Worm (Caenorhabditis elegans) whole organism, mixed stage, embryonic: ENCODE measurements around the gene acs-2.

Experiments
- M03D4.4 ChIP-seq: sonication (generic microtip); optimal IDR thresholded peaks from 2 replicates; lab custom pipeline; 2017; ENCODE audit warnings: mild to moderate bottlenecking, missing genetic modification characterization, missing compliant biosample characterization
- bed-3 ChIP-seq: fragments of 200-800 bp; sonication (Bioruptor generic); optimal IDR thresholded peaks from 3 replicates; lab custom pipeline; 2018; ENCODE audit warnings: mild to moderate bottlenecking, missing genetic modification characterization, moderate library complexity, missing compliant biosample characterization
- ceh-39 ChIP-seq: fragments of 150-350 bp; optimal IDR thresholded peaks from 2 replicates; lab custom pipeline; 2014; ENCODE audit warnings: missing biosample characterization, missing genetic modification characterization
- ceh-43 ChIP-seq: fragments of 200-800 bp; sonication (Bioruptor generic); optimal IDR thresholded peaks from 2 replicates; lab custom pipeline; 2018; ENCODE audit warnings: mild to moderate bottlenecking, missing genetic modification characterization, moderate library complexity, missing compliant biosample characterization
- ces-1 ChIP-seq: fragments of 150-350 bp; optimal IDR thresholded peaks from 2 replicates; lab custom pipeline; 2014; ENCODE audit warnings: missing biosample characterization, missing genetic modification reagents, missing genetic modification characterization
- cnd-1 ChIP-seq: fragments of 200-800 bp; sonication (Bioruptor generic); optimal IDR thresholded peaks from 2 replicates; lab custom pipeline; 2018; ENCODE audit warnings: mild to moderate bottlenecking, missing genetic modification characterization, missing compliant biosample characterization
- elt-1 ChIP-seq: sonication (generic microtip); optimal IDR thresholded peaks from 2 replicates; lab custom pipeline; 2017; ENCODE audit warnings: missing genetic modification characterization, mild to moderate bottlenecking, missing compliant biosample characterization, antibody characterized with exemption, moderate library complexity, borderline replicate concordance; ENCODE audit not compliant: insufficient read depth
- elt-3 ChIP-seq: fragments of 150-350 bp; optimal IDR thresholded peaks from 2 replicates; lab custom pipeline; 2014; ENCODE audit warnings: missing biosample characterization, missing genetic modification characterization
- ham-2 ChIP-seq: fragments of 200-800 bp; sonication (Bioruptor generic); optimal IDR thresholded peaks from 2 replicates; lab custom pipeline; 2018; ENCODE audit warnings: mild to moderate bottlenecking, missing genetic modification characterization, missing compliant biosample characterization
- hlh-1 ChIP-seq: fragments of 150-350 bp; optimal IDR thresholded peaks from 2 replicates; lab custom pipeline; 2014; ENCODE audit warnings: missing biosample characterization, missing genetic modification reagents, missing genetic modification characterization
- lin-13 ChIP-seq: fragments of 150-350 bp; optimal IDR thresholded peaks from 2 replicates; lab custom pipeline; 2014; ENCODE audit warnings: missing biosample characterization, missing genetic modification characterization
- mab-5 ChIP-seq: fragments of 150-350 bp; optimal IDR thresholded peaks from 2 replicates; lab custom pipeline; 2014; ENCODE audit warnings: missing biosample characterization, missing genetic modification characterization
- mep-1 ChIP-seq: fragments of 150-350 bp; optimal IDR thresholded peaks from 2 replicates; lab custom pipeline; 2017; ENCODE audit warnings: missing biosample characterization, missing genetic modification reagents, missing genetic modification characterization, inconsistent platforms
- mls-2 ChIP-seq: sonication (generic microtip); optimal IDR thresholded peaks from 2 replicates; lab custom pipeline; 2016; ENCODE audit warnings: mild to moderate bottlenecking, missing genetic modification characterization, moderate library complexity, missing compliant biosample characterization
- nhr-12 ChIP-seq: fragments of 150-350 bp; optimal IDR thresholded peaks from 2 replicates; lab custom pipeline; 2014; ENCODE audit warnings: missing biosample characterization, missing genetic modification characterization
- nhr-2 ChIP-seq: fragments of 150-350 bp; optimal IDR thresholded peaks from 2 replicates; lab custom pipeline; 2014; ENCODE audit warnings: missing biosample characterization, missing genetic modification characterization
- nhr-237 ChIP-seq: fragments of 150-350 bp; optimal IDR thresholded peaks from 2 replicates; lab custom pipeline; 2014; ENCODE audit warnings: missing biosample characterization, missing genetic modification characterization
- nhr-28 ChIP-seq: fragments of 150-350 bp; optimal IDR thresholded peaks from 2 replicates; lab custom pipeline; 2014; ENCODE audit warnings: missing biosample characterization, missing genetic modification characterization
- nhr-76 ChIP-seq: sonication (generic microtip); optimal IDR thresholded peaks from 2 replicates; lab custom pipeline; 2017; ENCODE audit warnings: missing biosample characterization, missing genetic modification characterization
- pha-4 ChIP-seq: fragments of 150-350 bp; optimal IDR thresholded peaks from 2 replicates; lab custom pipeline; 2018; ENCODE audit warnings: missing biosample characterization, missing genetic modification reagents, missing genetic modification characterization
- sem-2 ChIP-seq: fragments of 200-800 bp; sonication (Bioruptor generic); optimal IDR thresholded peaks from 2 replicates; lab custom pipeline; 2018; ENCODE audit warnings: mild to moderate bottlenecking, missing genetic modification characterization, missing compliant biosample characterization
- zip-8 ChIP-seq: fragments of 150-350 bp; optimal IDR thresholded peaks from 2 replicates; lab custom pipeline; 2014; ENCODE audit warnings: missing biosample characterization, missing genetic modification characterization
- ztf-11 ChIP-seq: fragments of 150-350 bp; optimal IDR thresholded peaks from 2 replicates; lab custom pipeline; 2014; ENCODE audit warnings: missing biosample characterization, missing genetic modification characterization

The acs-2 gene

DNA sequence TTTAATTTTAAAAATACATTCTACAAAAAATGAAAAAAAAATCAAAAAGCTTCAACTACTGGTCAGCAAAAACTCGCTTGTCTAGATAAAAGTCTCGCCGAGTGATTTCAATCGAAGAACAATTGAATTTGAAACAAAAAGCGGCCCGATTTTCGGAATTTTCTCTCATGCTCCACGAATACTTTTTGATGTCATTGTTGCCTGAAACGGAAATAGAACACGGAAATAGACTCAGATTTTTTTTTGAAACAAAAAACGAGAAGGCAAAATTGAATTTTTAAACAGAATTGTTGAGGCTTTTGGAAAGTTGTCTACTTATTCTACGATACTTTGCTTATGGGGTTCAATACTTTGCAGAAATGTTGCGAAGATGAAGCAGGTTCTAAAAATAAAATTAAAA is 3.7 kb upstream of the acs-2 start:
- TF ChIP-seq hlh-1: no peak
- no peak for TF ChIP-seq nhr-12 (tag; lab: Kevin White, UChicago)
- no peak for TF ChIP-seq ces-1
- no peak for TF ChIP-seq mls-2 (tag; lab: Kevin White, UChicago)
- no peak for TF ChIP-seq nhr-76
- TF ChIP-seq elt-3 (tag; lab: Kevin White, UChicago): no peak
- no peak for TF ChIP-seq lin-13 (tag; lab: Kevin White, UChicago)
- TF ChIP-seq mab-5 (tag; lab: Kevin White, UChicago): no peak
- TF ChIP-seq nhr-2 (tag; lab: Kevin White, UChicago): no peak
- TF ChIP-seq cnd-1 (tag; lab: Kevin White, UChicago): no peak
- no peak for TF ChIP-seq ham-2 (GFP tag; lab: Kevin White, UChicago)
- no peak for TF ChIP-seq M03D4.4 (tag; lab: Kevin White, UChicago)

DNA sequence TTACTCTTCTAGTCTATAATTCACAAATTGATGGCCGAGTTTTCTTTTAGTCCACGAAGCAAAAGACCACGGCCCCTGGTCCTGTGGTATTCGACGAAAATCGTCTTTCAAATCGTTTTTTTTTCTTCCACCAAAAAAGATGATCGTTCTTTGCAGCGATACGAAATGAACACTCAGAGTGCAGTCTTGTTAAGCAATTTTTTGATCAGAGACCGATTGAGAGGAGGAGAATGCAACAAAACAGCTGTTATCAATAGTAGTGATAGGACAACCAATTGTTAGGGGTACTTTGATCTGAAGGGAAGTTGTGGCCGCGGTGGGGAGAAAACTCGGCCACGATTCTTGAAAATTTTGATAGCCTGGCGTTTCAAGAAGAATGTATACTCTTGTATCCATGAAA is 3.2 kb upstream of the acs-2 start:
- no peak for TF ChIP-seq ham-2 (GFP tag; lab: Kevin White, UChicago)
- no peak for TF ChIP-seq mls-2 (tag; lab: Kevin White, UChicago)
- TF ChIP-seq zip-8 (tag; lab: Kevin White, UChicago): no peak
- TF ChIP-seq sem-2 (GFP tag; lab: Kevin White, UChicago): no peak
- TF ChIP-seq hlh-1: peak; percentile 54
- TF ChIP-seq ceh-39: no peak
- TF ChIP-seq nhr-237 (tag; lab: Kevin White, UChicago): no peak
- TF ChIP-seq ces-1: no peak
- TF ChIP-seq nhr-76: no peak

DNA sequence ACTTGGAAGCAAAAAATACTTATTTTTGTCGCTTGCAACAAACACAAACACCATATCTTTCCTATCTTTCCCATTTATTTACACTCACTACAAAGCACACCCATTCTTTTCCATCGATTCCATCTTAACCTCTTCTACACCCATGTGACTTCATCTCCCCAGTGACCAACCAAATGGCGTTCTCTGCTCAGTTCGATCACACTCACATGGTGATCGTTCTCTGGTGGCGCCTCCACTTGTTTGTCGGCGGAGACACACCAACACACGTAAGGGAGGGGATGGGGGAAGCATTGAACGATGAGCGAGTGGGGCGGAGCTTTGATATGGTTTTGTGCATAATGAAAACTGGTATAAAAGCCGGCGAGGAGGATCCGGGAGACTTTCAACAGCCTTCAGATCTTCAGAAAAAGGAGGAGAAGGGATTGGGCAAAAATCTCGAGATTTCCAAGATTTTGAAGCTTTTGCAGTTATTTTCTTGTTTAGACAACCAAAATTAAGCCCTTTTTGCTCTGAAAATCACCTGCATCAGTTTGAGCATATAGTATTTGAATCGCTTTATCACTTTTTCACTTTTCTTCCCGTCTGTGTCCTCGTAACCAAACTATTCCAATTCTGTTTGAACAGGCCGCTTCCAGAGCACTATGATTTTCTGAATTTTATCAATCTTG is 549 bp upstream of the acs-2 start:
- no peak for TF ChIP-seq nhr-2 (tag; lab: Kevin White, UChicago)
- peak; percentile 12 for TF ChIP-seq hlh-1
- TF ChIP-seq, all 35 proteins: peak for 1

DNA sequence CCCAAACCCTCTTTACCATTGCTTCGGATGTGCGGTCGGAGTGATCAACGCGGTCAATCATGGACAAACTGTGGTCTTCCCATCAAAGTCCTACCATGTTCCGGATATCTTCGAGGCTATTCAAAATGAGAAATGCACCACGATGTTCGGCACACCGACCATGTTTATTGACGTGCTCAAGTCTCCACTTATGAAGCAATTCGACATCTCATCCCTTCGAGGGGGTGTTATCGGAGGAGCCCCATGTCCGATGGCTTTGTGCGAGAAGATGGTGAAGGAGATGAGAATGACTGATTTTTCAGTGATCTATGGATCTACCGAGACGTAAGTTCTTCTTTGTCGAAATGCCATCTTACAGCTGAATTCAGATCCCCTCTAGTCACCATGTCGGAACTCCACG is 1.2 kb downstream of the acs-2 start:
- TF ChIP-seq ceh-43 (GFP tag; lab: Kevin White, UChicago) (no peak), nhr-237 (tag; lab: Kevin White, UChicago) (no peak), nhr-76 (no peak), lin-13 (tag; lab: Kevin White, UChicago) (no peak)

DNA sequence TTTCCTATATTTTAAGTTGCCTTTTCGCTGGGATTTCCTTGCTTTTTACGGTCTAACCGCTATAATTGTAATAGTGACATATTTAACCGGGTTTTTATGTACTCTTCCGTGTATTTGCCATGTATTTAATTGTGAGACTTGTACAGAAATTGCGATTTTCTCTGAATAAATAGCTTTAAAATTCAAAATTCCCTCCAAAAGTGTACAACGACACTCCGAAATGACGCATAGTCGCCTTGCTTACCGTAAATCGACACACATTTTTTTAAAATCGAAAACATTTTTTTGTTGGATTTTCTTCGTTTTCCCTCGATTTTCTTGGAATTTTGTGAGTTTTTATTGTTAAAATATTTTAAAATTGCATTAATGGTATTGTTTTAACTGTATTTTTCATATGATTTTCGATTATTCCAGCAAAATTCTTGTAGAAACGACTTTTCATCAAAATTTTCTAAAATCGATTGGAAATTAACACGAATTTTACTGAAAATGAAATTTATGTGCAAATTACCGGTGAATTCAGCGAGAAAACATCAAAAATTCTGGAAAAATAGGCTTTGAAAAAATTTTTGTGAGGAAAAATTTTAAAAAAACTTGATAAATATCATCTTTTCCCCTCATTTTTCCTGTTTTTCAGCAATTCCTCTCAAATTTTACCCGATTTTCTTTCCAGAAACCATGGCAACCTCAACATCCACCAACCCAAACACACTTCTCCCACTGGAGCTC is 2.7 kb downstream of the acs-2 start, which contains the start of gene lsm-5:
lsm-5 (plus strand) TSS at position 679 of the 729 bp plus-strand sequence.
- TF ChIP-seq bed-3 (GFP tag; lab: Kevin White, UChicago) (no peak), mep-1 (tag; lab: Kevin White, UChicago) (peak; percentile 34)

DNA sequence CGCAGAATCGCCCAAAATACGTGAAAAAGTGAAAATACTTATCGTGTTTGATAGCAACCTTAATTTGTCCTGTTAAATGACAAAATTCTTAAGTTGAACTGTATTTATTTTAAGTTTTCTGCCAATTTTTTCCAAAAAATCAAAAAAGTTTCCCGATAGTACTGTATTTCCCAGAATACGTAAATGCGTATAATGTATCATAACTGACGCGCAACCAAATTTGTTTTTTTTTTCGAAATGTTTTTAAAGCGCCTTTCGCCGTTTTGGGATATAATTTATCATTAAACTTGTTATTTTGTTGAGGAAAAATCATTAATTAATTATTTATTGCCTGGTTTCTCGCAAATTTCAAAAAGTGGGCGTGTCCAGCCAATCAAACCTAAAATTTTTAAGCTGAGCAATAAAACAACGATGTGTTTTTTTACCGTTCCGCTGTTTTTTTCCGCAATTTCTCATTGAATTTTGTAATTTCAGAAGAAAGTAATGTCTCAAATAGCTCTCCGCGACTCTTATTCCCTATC is 3.9 kb downstream of the acs-2 start, which contains the start of gene fbxa-95:
fbxa-95 (plus strand) TSS at position 471 of the 521 bp plus-strand sequence.
- no peak for TF ChIP-seq mab-5 (tag; lab: Kevin White, UChicago)
- no peak for TF ChIP-seq hlh-1
- TF ChIP-seq sem-2 (GFP tag; lab: Kevin White, UChicago): no peak
- no peak for TF ChIP-seq M03D4.4 (tag; lab: Kevin White, UChicago)
- TF ChIP-seq ztf-11 (tag; lab: Kevin White, UChicago): no peak
- TF ChIP-seq, all 35 proteins: peak for 0

DNA sequence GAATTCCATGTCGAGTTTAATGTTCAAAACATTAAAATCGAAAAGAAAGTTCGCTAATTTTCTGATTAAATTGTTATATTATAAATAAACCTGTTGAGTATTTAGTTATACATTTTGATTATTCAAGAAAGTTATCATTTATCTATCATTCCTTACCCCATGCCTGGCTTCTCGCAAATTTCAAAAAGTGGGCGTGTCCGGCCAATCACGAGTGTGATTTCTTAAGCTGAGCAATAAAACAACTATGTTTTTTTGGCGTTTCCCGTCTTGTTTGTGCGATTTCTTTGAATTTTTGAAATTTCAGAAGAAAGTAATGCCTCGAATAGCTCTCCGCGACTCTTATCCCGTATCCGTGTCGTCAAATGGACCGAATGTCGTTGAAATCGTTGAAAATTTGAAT is 5.4 kb downstream of the acs-2 start, which contains the start of gene fbxa-94:
fbxa-94 (plus strand) TSS at position 301 of the 400 bp plus-strand sequence.
- TF ChIP-seq pha-4 (tag; lab: Kevin White, UChicago): no peak
- no peak for TF ChIP-seq elt-1 (tag; lab: Kevin White, UChicago)
- no peak for TF ChIP-seq nhr-28 (tag; lab: Kevin White, UChicago)
- no peak for TF ChIP-seq ham-2 (GFP tag; lab: Kevin White, UChicago)
- no peak for TF ChIP-seq ceh-39
- no peak for TF ChIP-seq cnd-1 (tag; lab: Kevin White, UChicago)
